Worm (Caenorhabditis elegans) whole organism, L2 larva: Measurements from ENCODE around the gene T20B12.3.

ENCODE experiments used
- C34F6.9 ChIP-seq: fragments of 150-350 bp; optimal IDR thresholded peaks from 2 replicates; lab custom pipeline; 2014; ENCODE audit warnings: missing biosample characterization, missing genetic modification characterization
- F13H6.1 ChIP-seq: sonication (generic microtip); optimal IDR thresholded peaks from 2 replicates; lab custom pipeline; 2016; ENCODE audit warnings: missing genetic modification characterization, missing compliant biosample characterization
- R02D3.7 ChIP-seq: fragments of 150-350 bp; optimal IDR thresholded peaks from 2 replicates; lab custom pipeline; 2014; ENCODE audit warnings: missing biosample characterization, missing genetic modification characterization
- Y55F3AM.14 ChIP-seq: fragments of 200-800 bp; sonication (Bioruptor generic); optimal IDR thresholded peaks from 2 replicates; lab custom pipeline; 2018; ENCODE audit warnings: mild to moderate bottlenecking, missing genetic modification characterization, missing compliant biosample characterization
- ZK546.5 ChIP-seq: sonication (generic microtip); optimal IDR thresholded peaks from 2 replicates; lab custom pipeline; 2017; ENCODE audit warnings: missing biosample characterization, missing genetic modification characterization
- alr-1 ChIP-seq: fragments of 150-350 bp; optimal IDR thresholded peaks from 2 replicates; lab custom pipeline; 2014; ENCODE audit warnings: missing biosample characterization, missing genetic modification characterization
- aly-2 ChIP-seq: fragments of 150-350 bp; optimal IDR thresholded peaks from 2 replicates; lab custom pipeline; 2014; ENCODE audit warnings: missing biosample characterization, missing genetic modification characterization
- ama-1 ChIP-seq: fragments of 150-350 bp; optimal IDR thresholded peaks from 2 replicates; lab custom pipeline; 2018; ENCODE audit warnings: inconsistent platforms
- blmp-1 ChIP-seq: sonication (generic microtip); optimal IDR thresholded peaks from 2 replicates; lab custom pipeline; 2017; ENCODE audit warnings: missing genetic modification characterization, mild to moderate bottlenecking, missing compliant biosample characterization, antibody characterized with exemption, moderate library complexity; ENCODE audit not compliant: insufficient read depth
- ceh-16 ChIP-seq: fragments of 150-350 bp; optimal IDR thresholded peaks from 2 replicates; lab custom pipeline; 2014; ENCODE audit warnings: missing biosample characterization, missing genetic modification characterization
- crh-2 ChIP-seq: sonication (generic microtip); optimal IDR thresholded peaks from 2 replicates; lab custom pipeline; 2017; ENCODE audit warnings: missing biosample characterization, missing genetic modification characterization
- egl-27 ChIP-seq: sonication (generic microtip); optimal IDR thresholded peaks from 3 replicates; lab custom pipeline; 2017; ENCODE audit warnings: missing biosample characterization, missing genetic modification reagents, missing genetic modification characterization
- elt-1 ChIP-seq: fragments of 150-350 bp; optimal IDR thresholded peaks from 2 replicates; lab custom pipeline; 2014; ENCODE audit warnings: missing biosample characterization, missing genetic modification characterization
- fos-1 ChIP-seq: fragments of 150-350 bp; optimal IDR thresholded peaks from 2 replicates; lab custom pipeline; 2014; ENCODE audit warnings: missing biosample characterization, missing genetic modification characterization
- gmeb-1 ChIP-seq: fragments of 150-350 bp; optimal IDR thresholded peaks from 2 replicates; lab custom pipeline; 2014; ENCODE audit warnings: missing biosample characterization, missing genetic modification characterization
- lin-11 ChIP-seq: fragments of 150-350 bp; sonication (generic microtip); optimal IDR thresholded peaks from 2 replicates; lab custom pipeline; 2014; ENCODE audit warnings: missing biosample characterization, missing genetic modification characterization, inconsistent platforms, mixed read lengths
- lin-13 ChIP-seq: fragments of 150-350 bp; optimal IDR thresholded peaks from 2 replicates; lab custom pipeline; 2014; ENCODE audit warnings: missing biosample characterization, missing genetic modification reagents, missing genetic modification characterization
- lin-39 ChIP-seq: fragments of 150-350 bp; optimal IDR thresholded peaks from 2 replicates; lab custom pipeline; 2014; ENCODE audit warnings: missing biosample characterization, missing genetic modification reagents, missing genetic modification characterization
- lsy-2 ChIP-seq, 2 experiments: fragments of 150-350 bp in 1 of 2; sonication (generic microtip) in 1 of 2; optimal IDR thresholded peaks; 2 replicates each; lab custom pipeline; 2014 to 2017; ENCODE audit warnings: missing biosample characterization in 2 of 2, missing genetic modification characterization in 2 of 2
- mab-5 ChIP-seq: fragments of 150-350 bp; optimal IDR thresholded peaks from 2 replicates; lab custom pipeline; 2014; ENCODE audit warnings: missing biosample characterization, missing genetic modification characterization
- mbf-1 ChIP-seq: sonication (generic microtip); optimal IDR thresholded peaks from 2 replicates; lab custom pipeline; 2017; ENCODE audit warnings: missing biosample characterization, missing genetic modification characterization
- mdl-1 ChIP-seq, 2 experiments: fragments of 150-350 bp in 1 of 2; sonication (generic microtip) in 1 of 2; optimal IDR thresholded peaks; 2 replicates each; lab custom pipeline; 2017; ENCODE audit warnings: missing biosample characterization in 2 of 2, missing genetic modification characterization in 2 of 2
- nhr-10 ChIP-seq: sonication (generic microtip); optimal IDR thresholded peaks from 2 replicates; lab custom pipeline; 2017; ENCODE audit warnings: missing biosample characterization, missing genetic modification characterization
- nhr-129 ChIP-seq: fragments of 150-350 bp; optimal IDR thresholded peaks from 2 replicates; lab custom pipeline; 2014; ENCODE audit warnings: missing biosample characterization, missing genetic modification characterization
- nhr-21 ChIP-seq: fragments of 150-350 bp; optimal IDR thresholded peaks from 2 replicates; lab custom pipeline; 2014; ENCODE audit warnings: missing biosample characterization, missing genetic modification characterization
- nhr-23 ChIP-seq: fragments of 150-350 bp; optimal IDR thresholded peaks from 2 replicates; lab custom pipeline; 2014; ENCODE audit warnings: missing biosample characterization, missing genetic modification reagents, missing genetic modification characterization
- nhr-237 ChIP-seq: fragments of 150-350 bp; optimal IDR thresholded peaks from 2 replicates; lab custom pipeline; 2014; ENCODE audit warnings: missing biosample characterization, missing genetic modification characterization
- nhr-25 ChIP-seq: fragments of 150-350 bp; sonication (generic microtip); optimal IDR thresholded peaks from 3 replicates; lab custom pipeline; 2014; ENCODE audit warnings: missing biosample characterization, missing genetic modification characterization
- peb-1 ChIP-seq: fragments of 150-350 bp; optimal IDR thresholded peaks from 2 replicates; lab custom pipeline; 2014; ENCODE audit warnings: missing biosample characterization, missing genetic modification characterization
- sem-4 ChIP-seq: fragments of 150-350 bp; optimal IDR thresholded peaks from 2 replicates; lab custom pipeline; 2014; ENCODE audit warnings: missing biosample characterization, missing genetic modification reagents, missing genetic modification characterization
- sma-3 ChIP-seq: sonication (generic microtip); optimal IDR thresholded peaks from 2 replicates; lab custom pipeline; 2016; ENCODE audit warnings: missing genetic modification reagents, missing genetic modification characterization, missing compliant biosample characterization
- sma-9 ChIP-seq, 2 experiments: fragments of 150-350 bp in 1 of 2; sonication (generic microtip) in 1 of 2; optimal IDR thresholded peaks; 2 replicates each; lab custom pipeline; 2014 to 2016; ENCODE audit warnings: missing genetic modification characterization in 2 of 2, mild to moderate bottlenecking in 1 of 2, missing biosample characterization in 1 of 2, missing compliant biosample characterization in 1 of 2, missing genetic modification reagents in 1 of 2, moderate library complexity in 1 of 2
- snpc-4 ChIP-seq: fragments of 150-350 bp; optimal IDR thresholded peaks from 2 replicates; lab custom pipeline; 2014; ENCODE audit warnings: missing biosample characterization, missing genetic modification characterization
- unc-39 ChIP-seq: fragments of 150-350 bp; optimal IDR thresholded peaks from 2 replicates; lab custom pipeline; 2014; ENCODE audit warnings: missing biosample characterization, missing genetic modification characterization
- unc-55 ChIP-seq: fragments of 150-350 bp; sonication (generic microtip); optimal IDR thresholded peaks from 3 replicates; lab custom pipeline; 2014; ENCODE audit warnings: missing biosample characterization, missing genetic modification reagents, missing genetic modification characterization
- ztf-1 ChIP-seq: fragments of 200-800 bp; sonication (Bioruptor generic); conservative IDR thresholded peaks from 2 replicates; pipeline ENCODE4 v1.3.6; 2022; ENCODE audit warnings: missing genetic modification characterization, missing compliant biosample characterization
- ztf-11 ChIP-seq: sonication (generic microtip); optimal IDR thresholded peaks from 2 replicates; lab custom pipeline; 2017; ENCODE audit warnings: missing biosample characterization, missing genetic modification characterization
- ztf-4 ChIP-seq: fragments of 150-350 bp; optimal IDR thresholded peaks from 2 replicates; lab custom pipeline; 2014; ENCODE audit warnings: missing biosample characterization, missing genetic modification characterization

T20B12.3 gene

DNA sequence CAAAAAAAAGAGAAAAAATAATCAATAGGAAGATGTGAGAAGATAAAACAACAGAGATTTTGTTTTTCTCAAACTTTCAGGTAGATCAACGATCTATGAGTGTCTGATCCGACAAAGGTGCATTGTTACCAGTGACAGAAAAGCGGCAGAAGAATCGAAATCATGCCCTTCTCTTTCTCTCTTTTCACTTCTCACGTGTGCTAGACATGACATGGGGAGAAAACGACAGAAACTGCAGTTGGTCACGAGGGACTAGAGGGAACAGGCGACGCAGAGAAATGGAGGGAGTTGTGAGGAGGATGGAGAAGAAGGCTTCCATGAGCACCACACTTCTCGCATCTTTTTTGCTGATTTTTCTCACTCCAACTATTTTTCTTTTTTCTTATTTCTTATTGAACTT is 46.7 kb upstream of the T20B12.3 start, which contains the start of gene F56C9.10 (continued):
- TF ChIP-seq ztf-1 (GFP tag; lab: Robert Waterston, UW), result no peak
- TF ChIP-seq aly-2 (tag; lab: Kevin White, UChicago), result no peak
- no peak for TF ChIP-seq ztf-11 (tag; lab: Kevin White, UChicago)
- peak; percentile 89 for TF ChIP-seq sma-9 (GFP tag; optimal IDR thresholded peaks at IDR 0.05; lab: Kevin White, UChicago)
- no peak for TF ChIP-seq sma-9 (tag; optimal IDR thresholded peaks at IDR 0.05; lab: Kevin White, UChicago)
- TF ChIP-seq sma-3, result peak; percentile 88
- peak; percentile 35 for TF ChIP-seq mab-5
- no peak for TF ChIP-seq nhr-10
- TF ChIP-seq R02D3.7, result no peak

DNA sequence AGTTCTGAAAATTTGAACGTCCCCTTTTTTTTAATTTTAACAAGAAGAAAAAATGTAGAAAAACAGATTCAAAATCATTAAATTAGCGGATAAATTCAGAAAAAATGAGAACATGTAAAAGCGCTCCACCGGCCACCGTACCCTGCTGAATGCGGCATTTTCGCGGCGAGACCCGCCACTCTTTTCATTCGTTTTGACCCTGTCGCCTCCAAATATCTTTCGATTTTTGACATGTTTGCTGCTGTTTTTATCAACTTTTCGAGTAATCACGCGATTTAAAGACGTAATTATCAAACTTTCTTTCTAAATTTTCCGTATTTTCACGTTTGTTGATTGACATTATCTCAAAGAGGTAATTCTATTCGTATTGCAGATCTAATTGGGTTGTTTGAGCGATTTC is 45.7 kb upstream of the T20B12.3 start, which contains the start of gene gsp-2:
Gene gsp-2 (plus strand): TSS at position 374 of the 400 bp plus-strand sequence.
- TF ChIP-seq F13H6.1 (tag; lab: Kevin White, UChicago) (peak; percentile 23), ama-1 (lab: Kevin White, UChicago) (peak; percentile 58), sma-3 (peak; percentile 59), crh-2 (tag; lab: Kevin White, UChicago) (peak; percentile 77), nhr-129 (peak; percentile 77), ztf-4 (tag; lab: Kevin White, UChicago) (no peak), lin-13 (peak; percentile 75), snpc-4 (peak; percentile 54), blmp-1 (tag; lab: Kevin White, UChicago) (peak; percentile 22), R02D3.7 (no peak), sma-9 (GFP tag; optimal IDR thresholded peaks at IDR 0.05; lab: Kevin White, UChicago) (peak; percentile 33), sma-9 (tag; optimal IDR thresholded peaks at IDR 0.05; lab: Kevin White, UChicago) (no peak), Y55F3AM.14 (GFP tag; lab: Kevin White, UChicago) (peak; percentile 43), unc-55 (peak; percentile 87), lsy-2 (tag; optimal IDR thresholded peaks at IDR 0.05; lab: Kevin White, UChicago) (peak; percentile 86 to 97), ZK546.5 (tag; lab: Kevin White, UChicago) (peak; percentile 86), nhr-237 (tag; lab: Kevin White, UChicago) (no peak), C34F6.9 (tag; lab: Kevin White, UChicago) (peak; percentile 81), nhr-25 (tag; lab: Kevin White, UChicago) (peak; percentile 29), gmeb-1 (tag; lab: Kevin White, UChicago) (peak; percentile 71), ceh-16 (tag; lab: Kevin White, UChicago) (peak; percentile 42), nhr-23 (tag; lab: Kevin White, UChicago) (no peak), unc-39 (no peak), fos-1 (tag; lab: Kevin White, UChicago) (peak; percentile 46), lin-11 (peak; percentile 87), mdl-1 (tag; optimal IDR thresholded peaks at IDR 0.05; lab: Kevin White, UChicago) (no peak), nhr-21 (peak; percentile 27), sem-4 (tag; lab: Kevin White, UChicago) (peak; percentile 51), alr-1 (no peak)

DNA sequence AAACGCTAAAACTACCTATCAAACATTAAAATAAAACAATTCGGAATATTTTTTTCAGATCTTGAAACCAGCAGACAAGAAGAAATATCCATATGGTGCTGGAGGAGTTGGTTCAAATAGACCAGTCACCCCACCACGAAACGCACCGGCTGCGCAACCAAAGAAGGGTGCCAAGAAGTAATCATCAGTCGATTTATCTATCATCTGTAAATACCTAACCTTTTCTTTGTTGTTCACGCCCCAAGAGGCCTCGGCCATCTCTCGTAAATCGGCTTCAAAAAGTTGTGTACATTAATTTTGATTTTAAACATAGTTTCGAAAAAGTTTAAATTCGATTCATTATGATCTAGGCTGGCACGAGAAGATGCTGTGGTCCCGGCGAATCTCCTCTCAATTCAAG is 43.9 kb upstream of the T20B12.3 start:
- TF ChIP-seq ZK546.5 (tag; lab: Kevin White, UChicago), result no peak
- no peak for TF ChIP-seq sma-3
- no peak for TF ChIP-seq ama-1 (lab: Kevin White, UChicago)
- no peak for TF ChIP-seq nhr-21
- no peak for TF ChIP-seq lin-13
- no peak for TF ChIP-seq lin-11
- TF ChIP-seq elt-1 (tag; lab: Kevin White, UChicago), result no peak
- TF ChIP-seq nhr-237 (tag; lab: Kevin White, UChicago), result no peak
- TF ChIP-seq nhr-129, result no peak
- TF ChIP-seq lsy-2 (tag; optimal IDR thresholded peaks at IDR 0.05; lab: Kevin White, UChicago), result no peak
- no peak for TF ChIP-seq ztf-11 (tag; lab: Kevin White, UChicago)
- no peak for TF ChIP-seq C34F6.9 (tag; lab: Kevin White, UChicago)
- no peak for TF ChIP-seq lin-39 (tag; lab: Kevin White, UChicago)
- no peak for TF ChIP-seq peb-1 (tag; lab: Kevin White, UChicago)
- no peak for TF ChIP-seq ztf-1 (GFP tag; lab: Robert Waterston, UW)
- no peak for TF ChIP-seq alr-1
- no peak for TF ChIP-seq F13H6.1 (tag; lab: Kevin White, UChicago)

DNA sequence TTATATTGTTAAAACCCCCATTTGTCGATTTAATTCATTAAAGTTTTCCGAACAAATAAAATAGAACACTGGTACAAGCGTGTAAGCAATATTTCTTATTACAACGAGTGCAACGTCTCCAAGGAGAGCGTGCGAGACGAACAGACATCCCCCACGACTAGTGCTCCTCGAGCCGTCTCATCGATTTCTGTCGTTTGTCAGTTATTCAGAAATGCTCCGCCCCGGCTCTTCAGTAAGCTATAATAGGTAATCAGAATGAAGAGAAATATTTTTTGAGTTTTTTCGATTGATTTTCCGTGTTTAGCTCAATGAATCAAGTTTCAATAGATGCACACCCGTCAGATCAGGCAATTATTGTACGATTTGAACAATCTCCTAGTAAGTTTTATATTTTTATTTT is 43.2 kb upstream of the T20B12.3 start, which contains the start of gene kap-1:
Gene kap-1 (plus strand): TSS at position 143 of the 400 bp plus-strand sequence.
- peak in 1 of 2 experiments; percentile 48 for TF ChIP-seq lsy-2 (tag; optimal IDR thresholded peaks at IDR 0.05; lab: Kevin White, UChicago)
- peak; percentile 6 for TF ChIP-seq egl-27 (tag; lab: Kevin White, UChicago)
- peak; percentile 1 for TF ChIP-seq ama-1 (lab: Kevin White, UChicago)
- TF ChIP-seq C34F6.9 (tag; lab: Kevin White, UChicago), result peak; percentile 15
- TF ChIP-seq ztf-4 (tag; lab: Kevin White, UChicago), result no peak
- TF ChIP-seq mbf-1 (tag; lab: Kevin White, UChicago), result no peak
- TF ChIP-seq unc-39, result no peak
- no peak for TF ChIP-seq lin-39 (tag; lab: Kevin White, UChicago)
